Fruit fly (Drosophila melanogaster): ENCODE measurements around the gene msl-2.

msl-2 gene

dm6 chr2L:3457007-3457406, 8.9 kb downstream of the msl-2 start, which contains the start of the genes Cog3 and Sec5 (continued):
- no peak for TF ChIP-seq C15 (GFP tag; IDR thresholded peaks at IDR 0.05)
- TF ChIP-seq CG7963 (GFP tag; IDR thresholded peaks at IDR 0.05; ENCODE audit: partially characterized antibody), result no peak
- TF ChIP-seq ems (GFP tag; optimal IDR thresholded peaks at IDR 0.05), result peak; percentile 57
- TF ChIP-seq CG13775 (GFP tag; optimal IDR thresholded peaks at IDR 0.05), result peak; percentile 67
- peak; percentile 26; the same call in 2 of the 3 replicates for TF ChIP-seq croc (GFP tag; conservative IDR thresholded peaks at IDR 0.05)
- TF ChIP-seq Camta (GFP tag; optimal IDR thresholded peaks at IDR 0.05), result peak; percentile 30
- peak; percentile 62 for TF ChIP-seq CG10209 (GFP tag; optimal IDR thresholded peaks at IDR 0.05)
- TF ChIP-seq CG33557 (GFP tag; optimal IDR thresholded peaks at IDR 0.05), result peak; percentile 56
- peak; percentile 38 for TF ChIP-seq HmgZ (tag; optimal IDR thresholded peaks at IDR 0.05)
- peak; percentile 60 for TF ChIP-seq rib (GFP tag; IDR thresholded peaks at IDR 0.05)
- peak; percentile 33; the same call in 1 of the 2 replicates for TF ChIP-seq Taf1 (GFP tag; IDR thresholded peaks at IDR 0.05)
- peak in 1 of 2 experiments; percentile 73 for TF ChIP-seq Hr51 (GFP tag; optimal IDR thresholded peaks at IDR 0.05)
- peak; percentile 74 for TF ChIP-seq Fer3 (tag; optimal IDR thresholded peaks at IDR 0.05)
- TF ChIP-seq ci (GFP tag; IDR thresholded peaks at IDR 0.05), result no peak
- TF ChIP-seq CG9932 (GFP tag; IDR thresholded peaks at IDR 0.05), result peak; percentile 77
- TF ChIP-seq CG8359 (GFP tag; optimal IDR thresholded peaks at IDR 0.05; ENCODE audit: borderline replicate concordance), result peak; percentile 32
- peak; percentile 60; the same call in 1 of the 2 replicates for TF ChIP-seq klu (GFP tag; IDR thresholded peaks at IDR 0.05)
- no peak for TF ChIP-seq fru (optimal IDR thresholded peaks at IDR 0.05)
- TF ChIP-seq Bteb2 (GFP tag; optimal IDR thresholded peaks at IDR 0.05), result peak; percentile 20
- TF ChIP-seq CG17385 (GFP tag; optimal IDR thresholded peaks at IDR 0.05), result no peak
- TF ChIP-seq CG10366 (GFP tag; IDR thresholded peaks at IDR 0.05), result 0 out of 2 replicates have a peak, but pooled peaks have one; percentile 21
- TF ChIP-seq ham (GFP tag; IDR thresholded peaks at IDR 0.05), result no peak
- TF ChIP-seq Bgb (GFP tag; IDR thresholded peaks at IDR 0.05; ENCODE audit: partially characterized antibody), result 0 out of 2 replicates have a peak, but pooled peaks have one; percentile 6
- TF ChIP-seq dysf (GFP tag; IDR thresholded peaks at IDR 0.05), result peak; percentile 71; the same call in 2 of the 3 replicates
- TF ChIP-seq CG12391 (tag; optimal IDR thresholded peaks at IDR 0.05), result peak; percentile 83
- TF ChIP-seq CG14014 (GFP tag; IDR thresholded peaks at IDR 0.05), result peak; percentile 47; the same call in 1 of the 2 replicates
- TF ChIP-seq mirr (GFP tag; optimal IDR thresholded peaks at IDR 0.05), result no peak
- TF ChIP-seq CG9797 (GFP tag; optimal IDR thresholded peaks at IDR 0.05), result peak; percentile 41
- TF ChIP-seq en (GFP tag; optimal IDR thresholded peaks at IDR 0.05), result no peak
- TF ChIP-seq Atf-2 (GFP tag; optimal IDR thresholded peaks at IDR 0.05), result peak; percentile 11
- TF ChIP-seq CG8478 (optimal IDR thresholded peaks at IDR 0.05), result no peak
- TF ChIP-seq Sry-β (GFP tag; optimal IDR thresholded peaks at IDR 0.05), result peak; percentile 100
- TF ChIP-seq CG1832 (GFP tag; optimal IDR thresholded peaks at IDR 0.05), result no peak
- TF ChIP-seq CG7556 (GFP tag; optimal IDR thresholded peaks at IDR 0.05), result peak; percentile 38
- peak; percentile 58 for TF ChIP-seq CG10979 (tag; optimal IDR thresholded peaks at IDR 0.05)
- TF ChIP-seq CG8089 (GFP tag; optimal IDR thresholded peaks at IDR 0.05), result no peak
- no peak for TF ChIP-seq CG12071 (GFP tag; optimal IDR thresholded peaks at IDR 0.05)
- no peak for TF ChIP-seq kni (GFP tag; optimal IDR thresholded peaks at IDR 0.05)
- peak; percentile 54 for TF ChIP-seq CG16815 (GFP tag; optimal IDR thresholded peaks at IDR 0.05)
- peak; percentile 19 for TF ChIP-seq stwl (tag; optimal IDR thresholded peaks at IDR 0.05)
- peak; percentile 72 for TF ChIP-seq Ptx1 (GFP tag; IDR thresholded peaks at IDR 0.05)
- TF ChIP-seq CG6272 (GFP tag; IDR thresholded peaks at IDR 0.05), result peak; percentile 28; the same call in 1 of the 2 replicates
- TF ChIP-seq CG11085 (GFP tag; IDR thresholded peaks at IDR 0.05), result 0 out of 2 replicates have a peak, but pooled peaks have one; percentile 32
- TF ChIP-seq sima (GFP tag; optimal IDR thresholded peaks at IDR 0.05), result no peak
- no peak for TF ChIP-seq CG15011 (GFP tag; optimal IDR thresholded peaks at IDR 0.05)
- no peak for TF ChIP-seq B-H2 (GFP tag; optimal IDR thresholded peaks at IDR 0.05)
- peak; percentile 17; the same call in 1 of the 2 replicates for TF ChIP-seq E2f2 (GFP tag; IDR thresholded peaks at IDR 0.05)
- no peak for TF ChIP-seq org-1 (GFP tag; optimal IDR thresholded peaks at IDR 0.05)
- TF ChIP-seq CG3163 (GFP tag; optimal IDR thresholded peaks at IDR 0.05), result no peak
- TF ChIP-seq CG3847 (GFP tag; IDR thresholded peaks at IDR 0.05), result peak; percentile 85
- peak; percentile 58 for TF ChIP-seq fu2 (GFP tag; optimal IDR thresholded peaks at IDR 0.05)
